Worm (Caenorhabditis elegans): Measurements from ENCODE around the gene vit-1.

ce11 chrX:7679835-7680234 lies 47.9 kb upstream of the vit-1 start:
- TF ChIP-seq dmd-4 (tag; optimal IDR thresholded peaks at IDR 0.05; ENCODE audit: borderline replicate concordance) = no peak
- no peak for TF ChIP-seq nhr-11 (tag; optimal IDR thresholded peaks at IDR 0.05)
- no peak for TF ChIP-seq nfya-1 (tag; optimal IDR thresholded peaks at IDR 0.05)
- TF ChIP-seq F13H6.1 (tag; optimal IDR thresholded peaks at IDR 0.05) = no peak
- no peak for TF ChIP-seq T23F11.4 (GFP tag; optimal IDR thresholded peaks at IDR 0.05)
- no peak for TF ChIP-seq C08G9.2 (tag; optimal IDR thresholded peaks at IDR 0.05)
